Worm (Caenorhabditis elegans) whole organism, young adult: ENCODE measurements around the gene srw-24.

ENCODE experiments used
- F37B4.10 ChIP-seq: fragments of 200-800 bp; sonication (Bioruptor generic); IDR thresholded peaks from 2 replicates; pipeline ENCODE4 v1.3.6; 2022; ENCODE audit warnings: missing genetic modification characterization, missing compliant biosample characterization
- F55B11.4 ChIP-seq: sonication (generic microtip); optimal IDR thresholded peaks from 2 replicates; lab custom pipeline; 2016; ENCODE audit warnings: missing compliant biosample characterization, missing genetic modification characterization, borderline replicate concordance; ENCODE audit not compliant: insufficient read depth
- Y95B8A.8 ChIP-seq: fragments of 200-800 bp; sonication (Bioruptor generic); IDR thresholded peaks from 2 replicates; pipeline ENCODE4 v1.3.6; 2022; ENCODE audit warnings: missing genetic modification reagents, missing genetic modification characterization, missing compliant biosample characterization
- ceh-27 ChIP-seq: fragments of 200-800 bp; sonication (Bioruptor generic); optimal IDR thresholded peaks from 2 replicates; lab custom pipeline; 2018; ENCODE audit warnings: mild to moderate bottlenecking, missing genetic modification characterization, moderate library complexity, missing compliant biosample characterization
- ets-4 ChIP-seq: fragments of 200-800 bp; sonication (Bioruptor generic); optimal IDR thresholded peaks from 2 replicates; lab custom pipeline; 2018; ENCODE audit warnings: mild to moderate bottlenecking, missing genetic modification characterization, missing compliant biosample characterization
- pha-4 ChIP-seq: fragments of 150-350 bp; sonication (generic microtip); optimal IDR thresholded peaks from 2 replicates; lab custom pipeline; 2014; ENCODE audit warnings: missing biosample characterization, missing genetic modification reagents, missing genetic modification characterization
- snpc-1.1 ChIP-seq: sonication (generic microtip); optimal IDR thresholded peaks from 2 replicates; lab custom pipeline; 2017; ENCODE audit warnings: missing genetic modification characterization, mild to moderate bottlenecking, missing compliant biosample characterization, antibody characterized with exemption, moderate library complexity, missing genotype, missing genetic modification reagents; ENCODE audit not compliant: insufficient read depth
- unc-62 ChIP-seq: fragments of 150-350 bp; optimal IDR thresholded peaks from 2 replicates; lab custom pipeline; 2014; ENCODE audit warnings: missing biosample characterization, missing genetic modification reagents, missing genetic modification characterization
- zim-3 ChIP-seq: sonication (generic microtip); optimal IDR thresholded peaks from 2 replicates; lab custom pipeline; 2017; ENCODE audit warnings: mild to moderate bottlenecking, missing genetic modification characterization, moderate library complexity, missing compliant biosample characterization

- TF ChIP-seq pha-4 (tag; lab: Kevin White, UChicago) (no peak), ets-4 (GFP tag; lab: Kevin White, UChicago) (no peak), Y95B8A.8 (no peak), F37B4.10 (GFP tag; lab: Robert Waterston, UW) (no peak), unc-62 (GFP tag; lab: Kevin White, UChicago) (no peak), zim-3 (tag; lab: Kevin White, UChicago) (no peak), ceh-27 (GFP tag; lab: Kevin White, UChicago) (no peak), F55B11.4 (no peak), snpc-1.1 (tag; lab: Kevin White, UChicago) (no peak)
Measured at ce11 chrV:15181899-15182298, 41.9 kb upstream of the srw-24 start.
